Worm (Caenorhabditis elegans): Measurements from ENCODE around the gene snt-2.

Gene snt-2

ce11 chrIII:825256-825655, 31.7 kb upstream of the snt-2 start:
- no peak for TF ChIP-seq syd-9 (tag; optimal IDR thresholded peaks at IDR 0.05)
- no peak for TF ChIP-seq mec-3 (tag; optimal IDR thresholded peaks at IDR 0.05; ENCODE audit: borderline replicate concordance)
- no peak for TF ChIP-seq ets-4 (tag; optimal IDR thresholded peaks at IDR 0.05)
- TF ChIP-seq lin-11 (tag; optimal IDR thresholded peaks at IDR 0.05) = no peak
- no peak for TF ChIP-seq ama-1 (optimal IDR thresholded peaks at IDR 0.05)
- TF ChIP-seq tbx-2 (tag; optimal IDR thresholded peaks at IDR 0.05) = no peak
- TF ChIP-seq pha-2 (tag; optimal IDR thresholded peaks at IDR 0.05) = no peak
- no peak for TF ChIP-seq ceh-19 (GFP tag; optimal IDR thresholded peaks at IDR 0.05)
- TF ChIP-seq fkh-10 (GFP tag; optimal IDR thresholded peaks at IDR 0.05) = no peak
- TF ChIP-seq pqm-1 (tag; optimal IDR thresholded peaks at IDR 0.05) = no peak

ce11 chrIII:822546-823272, 29.2 kb upstream of the snt-2 start, which contains the start of gene clec-149:
clec-149 (plus strand) TSS chrIII:823222.
- TF ChIP-seq ceh-2 (tag; optimal IDR thresholded peaks at IDR 0.05) (no peak), hlh-15 (tag; optimal IDR thresholded peaks at IDR 0.05) (no peak), ceh-18 (tag; optimal IDR thresholded peaks at IDR 0.05) (peak; percentile 28), ceh-31 (tag; optimal IDR thresholded peaks at IDR 0.05) (no peak), ets-4 (tag; optimal IDR thresholded peaks at IDR 0.05) (no peak), lin-11 (tag; optimal IDR thresholded peaks at IDR 0.05) (no peak)

ce11 chrIII:819313-819712, 25.8 kb upstream of the snt-2 start:
- TF ChIP-seq ceh-2 (tag; optimal IDR thresholded peaks at IDR 0.05) (no peak), nhr-232 (tag; optimal IDR thresholded peaks at IDR 0.05) (no peak), T23F11.4 (GFP tag; optimal IDR thresholded peaks at IDR 0.05) (no peak), ahr-1 (tag; optimal IDR thresholded peaks at IDR 0.05) (no peak)

ce11 chrIII:815845-816244, 22.3 kb upstream of the snt-2 start, which contains the start of gene dac-1:
dac-1 (plus strand) TSS chrIII:816145.
- TF ChIP-seq ceh-6 (GFP tag; optimal IDR thresholded peaks at IDR 0.05) (no peak), nfya-1 (tag; optimal IDR thresholded peaks at IDR 0.05) (no peak), pha-4 (tag; optimal IDR thresholded peaks at IDR 0.05) (no peak), hlh-13 (GFP tag; optimal IDR thresholded peaks at IDR 0.05) (no peak), sox-4 (tag; optimal IDR thresholded peaks at IDR 0.05) (no peak), pax-1 (tag; optimal IDR thresholded peaks at IDR 0.05) (no peak)

- TF ChIP-seq pros-1 (tag; optimal IDR thresholded peaks at IDR 0.05) (no peak), ceh-24 (tag; optimal IDR thresholded peaks at IDR 0.05) (no peak)
Observed at ce11 chrIII:811544-811943, 18.0 kb upstream of the snt-2 start, which contains the start of gene daf-7. daf-7 (plus strand) TSS chrIII:811844.

DNA sequence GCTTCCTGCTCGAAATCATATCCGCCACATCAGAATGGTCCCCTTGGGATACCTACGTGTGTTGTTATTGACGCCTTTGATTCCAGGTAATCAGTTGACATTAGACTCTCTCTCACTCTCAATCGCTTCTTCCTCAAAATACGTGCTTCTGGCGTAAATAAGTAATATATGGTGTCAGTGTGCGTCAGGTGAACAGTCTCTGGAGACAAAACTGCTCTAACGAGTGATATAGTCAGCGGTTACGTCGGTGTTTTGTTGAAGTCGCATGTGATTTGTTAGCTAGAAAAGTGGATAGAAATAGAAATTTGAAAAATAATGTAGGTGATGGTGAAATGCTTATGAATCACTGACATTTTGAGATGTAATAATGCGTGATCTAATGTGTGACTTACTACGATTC, 8.5 kb upstream of the snt-2 start:
- TF ChIP-seq fkh-10 (GFP tag; optimal IDR thresholded peaks at IDR 0.05) (no peak), F13H6.1 (tag; optimal IDR thresholded peaks at IDR 0.05) (no peak), eyg-1 (tag; optimal IDR thresholded peaks at IDR 0.05) (no peak), pros-1 (tag; optimal IDR thresholded peaks at IDR 0.05) (no peak), ceh-30 (tag; optimal IDR thresholded peaks at IDR 0.05) (no peak), K02D7.2 (tag; optimal IDR thresholded peaks at IDR 0.05) (no peak), hlh-6 (tag; optimal IDR thresholded peaks at IDR 0.05) (no peak), K09A11.1 (tag; optimal IDR thresholded peaks at IDR 0.05; ENCODE audit: insufficient read depth) (no peak), ets-4 (tag; optimal IDR thresholded peaks at IDR 0.05) (no peak), ceh-48 (tag; optimal IDR thresholded peaks at IDR 0.05) (no peak), ceh-14 (tag; optimal IDR thresholded peaks at IDR 0.05) (no peak), dve-1 (tag; optimal IDR thresholded peaks at IDR 0.05) (no peak), sox-4 (tag; optimal IDR thresholded peaks at IDR 0.05) (no peak), hlh-13 (GFP tag; optimal IDR thresholded peaks at IDR 0.05) (no peak)
